Worm (Caenorhabditis elegans): ENCODE data around the gene F11D5.5.

F11D5.5 gene

ce11 chrX:3310702-3311101, 8.8 kb downstream of the F11D5.5 start:
- TF ChIP-seq nfya-2 (GFP tag; IDR thresholded peaks at IDR 0.05) (no peak), Y79H2A.3 (GFP tag; conservative IDR thresholded peaks at IDR 0.05) (no peak), cebp-1 (GFP tag; IDR thresholded peaks at IDR 0.05) (no peak), cebp-1 (tag; optimal IDR thresholded peaks at IDR 0.05) (no peak), unc-130 (GFP tag; optimal IDR thresholded peaks at IDR 0.05) (no peak), zim-3 (tag; optimal IDR thresholded peaks at IDR 0.05) (no peak)

- TF ChIP-seq attf-5 (GFP tag; optimal IDR thresholded peaks at IDR 0.05) (no peak), pbrm-1 (GFP tag; IDR thresholded peaks at IDR 0.05) (0 out of 2 replicates have a peak, but pooled peaks have one; percentile 7)
These were observed 12.1 kb downstream of the F11D5.5 start for ce11 chrX:3313939-3314338.

- TF ChIP-seq Y53G8AR.9 (GFP tag; conservative IDR thresholded peaks at IDR 0.05) (no peak), K11D2.4 (GFP tag; IDR thresholded peaks at IDR 0.05) (no peak), bed-2 (GFP tag; IDR thresholded peaks at IDR 0.05) (no peak), ztf-3 (GFP tag; optimal IDR thresholded peaks at IDR 0.05) (no peak), hrde-1 (tag; optimal IDR thresholded peaks at IDR 0.05; ENCODE audit: borderline replicate concordance) (no peak), xnd-1 (tag; optimal IDR thresholded peaks at IDR 0.05) (no peak), aptf-3 (GFP tag; IDR thresholded peaks at IDR 0.05) (no peak), ztf-22 (GFP tag; optimal IDR thresholded peaks at IDR 0.05) (no peak), madf-10 (tag; optimal IDR thresholded peaks at IDR 0.05) (no peak), lin-26 (GFP tag; IDR thresholded peaks at IDR 0.05) (no peak), pbrm-1 (GFP tag; IDR thresholded peaks at IDR 0.05) (no peak), mel-28 (tag; optimal IDR thresholded peaks at IDR 0.05; ENCODE audit: borderline replicate concordance) (no peak), B0261.1 (tag; optimal IDR thresholded peaks at IDR 0.05) (no peak), nhr-80 (tag; optimal IDR thresholded peaks at IDR 0.05) (no peak), D2030.7 (GFP tag; IDR thresholded peaks at IDR 0.05) (no peak), ceh-40 (GFP tag; IDR thresholded peaks at IDR 0.05) (no peak), F57C9.4 (tag; optimal IDR thresholded peaks at IDR 0.05) (no peak)
These were observed 13.1 kb downstream of the F11D5.5 start, which contains the start of gene ddr-2 for ce11 chrX:3315014-3315413. Gene ddr-2, plus strand, starts transcription at chrX:3315314.

- TF ChIP-seq xnd-1 (tag; optimal IDR thresholded peaks at IDR 0.05), result no peak
- no peak for TF ChIP-seq akir-1 (GFP tag; optimal IDR thresholded peaks at IDR 0.05)
- no peak for TF ChIP-seq F22D6.2 (tag; optimal IDR thresholded peaks at IDR 0.05)
- TF ChIP-seq snpc-4 (GFP tag; optimal IDR thresholded peaks at IDR 0.05), result no peak
- TF ChIP-seq snpc-4 (tag; optimal IDR thresholded peaks at IDR 0.05), result no peak
- TF ChIP-seq F49E8.2 (tag; optimal IDR thresholded peaks at IDR 0.05; ENCODE audit: insufficient read depth), result no peak
- TF ChIP-seq efl-1 (GFP tag; optimal IDR thresholded peaks at IDR 0.05), result no peak
- no peak for TF ChIP-seq ceh-100 (GFP tag; IDR thresholded peaks at IDR 0.05)
- no peak for TF ChIP-seq ceh-27 (GFP tag; optimal IDR thresholded peaks at IDR 0.05)
- TF ChIP-seq repo-1 (tag; optimal IDR thresholded peaks at IDR 0.05), result no peak
- TF ChIP-seq dpff-1 (tag; optimal IDR thresholded peaks at IDR 0.05), result no peak
- TF ChIP-seq zim-3 (tag; optimal IDR thresholded peaks at IDR 0.05), result no peak
These were observed 14.2 kb downstream of the F11D5.5 start for ce11 chrX:3315891-3316657.

Measured in whole organism, young adult.